Fruit fly (Drosophila melanogaster): ENCODE results near the gene abd-A.

The abd-A gene

DNA sequence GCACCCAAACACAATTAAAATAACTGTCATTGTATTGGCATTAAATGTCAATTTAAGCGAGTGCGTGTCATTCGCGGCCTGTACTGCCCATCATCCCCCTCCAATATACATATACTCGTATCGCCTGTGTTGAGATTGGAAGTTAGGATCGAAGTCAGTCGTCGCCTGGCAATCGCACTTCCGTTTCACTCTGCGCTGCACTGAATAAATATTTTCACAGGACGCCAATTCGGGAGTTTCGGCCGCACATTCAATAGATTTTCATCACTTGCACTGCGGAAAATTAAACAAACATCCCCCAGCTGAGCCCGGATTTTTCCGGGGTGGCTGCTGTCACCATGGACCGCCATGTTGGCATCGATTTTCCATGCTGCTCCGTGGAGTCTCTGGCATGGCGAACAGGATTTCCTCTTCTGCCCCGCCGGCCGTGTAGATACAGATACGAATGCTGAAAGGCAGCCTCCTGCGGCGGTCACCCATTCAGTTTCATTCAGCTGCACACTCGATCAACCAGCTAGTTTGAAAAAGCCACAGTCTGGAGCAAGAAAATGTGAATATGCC, 46.6 kb downstream of the abd-A start (continued):
- TF ChIP-seq lov (optimal IDR thresholded peaks at IDR 0.05): no peak
- TF ChIP-seq lov (GFP tag; IDR thresholded peaks at IDR 0.05): 0 out of 3 replicates have a peak, but pooled peaks have one; percentile 29
- peak; percentile 76 for TF ChIP-seq phol (tag; optimal IDR thresholded peaks at IDR 0.05)
- TF ChIP-seq ATbp (GFP tag; optimal IDR thresholded peaks at IDR 0.05): no peak
- TF ChIP-seq org-1 (GFP tag; optimal IDR thresholded peaks at IDR 0.05): no peak
- TF ChIP-seq chm (GFP tag; IDR thresholded peaks at IDR 0.05): 0 out of 2 replicates have a peak, but pooled peaks have one; percentile 15
- TF ChIP-seq Tbp (GFP tag; optimal IDR thresholded peaks at IDR 0.05): no peak
- no peak for TF ChIP-seq CG10321 (GFP tag; IDR thresholded peaks at IDR 0.05)
- no peak for TF ChIP-seq fu2 (GFP tag; optimal IDR thresholded peaks at IDR 0.05)

DNA sequence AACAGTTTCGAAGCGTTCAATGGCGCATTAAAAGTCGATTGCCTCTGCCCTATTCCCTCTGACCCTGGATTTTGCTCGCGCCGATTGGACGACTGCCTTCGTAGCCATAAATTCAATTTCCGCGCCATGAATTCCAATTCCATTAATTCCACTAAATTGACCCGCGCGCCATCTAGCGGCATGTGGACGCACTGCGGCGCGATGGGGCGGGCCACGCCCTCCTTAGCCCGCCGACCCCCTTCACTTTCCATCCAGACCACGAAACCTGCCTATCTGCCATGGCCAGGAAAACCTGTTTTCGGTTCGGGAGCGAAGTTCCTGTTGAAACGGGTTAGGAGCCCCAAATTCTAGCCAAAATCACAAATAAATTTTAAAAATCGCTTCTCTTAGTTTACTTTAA, 47.4 kb downstream of the abd-A start:
- peak; percentile 60 for TF ChIP-seq HLHmδ (GFP tag; optimal IDR thresholded peaks at IDR 0.05)
- peak; percentile 24 for TF ChIP-seq CG10431 (GFP tag; optimal IDR thresholded peaks at IDR 0.05)
- TF ChIP-seq Lim3 (GFP tag; IDR thresholded peaks at IDR 0.05): no peak
- no peak for TF ChIP-seq CG3163 (GFP tag; optimal IDR thresholded peaks at IDR 0.05)
- TF ChIP-seq dimm (GFP tag; IDR thresholded peaks at IDR 0.05): no peak
- no peak for TF ChIP-seq Dek (tag; optimal IDR thresholded peaks at IDR 0.05)
- no peak for TF ChIP-seq CG17385 (GFP tag; optimal IDR thresholded peaks at IDR 0.05)
- no peak for TF ChIP-seq z (GFP tag; IDR thresholded peaks at IDR 0.05)
- TF ChIP-seq Ets65A (GFP tag): no peak
- TF ChIP-seq Hmr (GFP tag; optimal IDR thresholded peaks at IDR 0.05): no peak
- TF ChIP-seq CG16779 (GFP tag; IDR thresholded peaks at IDR 0.05): no peak
- TF ChIP-seq CG1602 (GFP tag; optimal IDR thresholded peaks at IDR 0.05): no peak
- no peak for TF ChIP-seq CG1792 (GFP tag; optimal IDR thresholded peaks at IDR 0.05)
- no peak for TF ChIP-seq sug (tag; optimal IDR thresholded peaks at IDR 0.05)
- TF ChIP-seq toy (GFP tag; IDR thresholded peaks at IDR 0.05): no peak
- no peak for TF ChIP-seq Oaz (GFP tag; IDR thresholded peaks at IDR 0.05)
- TF ChIP-seq gcm (GFP tag; optimal IDR thresholded peaks at IDR 0.05): no peak
- no peak for TF ChIP-seq tna (GFP tag; IDR thresholded peaks at IDR 0.05; ENCODE audit: partially characterized antibody)
- no peak for TF ChIP-seq trh (GFP tag; optimal IDR thresholded peaks at IDR 0.05)
- TF ChIP-seq CG10366 (GFP tag; IDR thresholded peaks at IDR 0.05): no peak
- TF ChIP-seq CHES-1-like (GFP tag; optimal IDR thresholded peaks at IDR 0.05): no peak
- no peak for TF ChIP-seq chinmo (GFP tag; IDR thresholded peaks at IDR 0.05; ENCODE audit: partially characterized antibody)
- TF ChIP-seq CG11398 (GFP tag; optimal IDR thresholded peaks at IDR 0.05): no peak
- no peak for TF ChIP-seq Mad (GFP tag; optimal IDR thresholded peaks at IDR 0.05)
- TF ChIP-seq Antp (GFP tag; optimal IDR thresholded peaks at IDR 0.05): no peak
- TF ChIP-seq Ada2b (GFP tag; IDR thresholded peaks at IDR 0.05): no peak
- no peak for TF ChIP-seq CG31224 (GFP tag; IDR thresholded peaks at IDR 0.05)
- TF ChIP-seq lilli (GFP tag; optimal IDR thresholded peaks at IDR 0.05): no peak
- no peak for TF ChIP-seq CG3847 (GFP tag; IDR thresholded peaks at IDR 0.05)
- TF ChIP-seq ftz-f1 (GFP tag; optimal IDR thresholded peaks at IDR 0.05): no peak
- no peak for TF ChIP-seq gro (GFP tag; optimal IDR thresholded peaks at IDR 0.05)
- no peak for TF ChIP-seq sens (GFP tag)
- no peak for TF ChIP-seq CG34376 (GFP tag; optimal IDR thresholded peaks at IDR 0.05)
- TF ChIP-seq row (GFP tag; IDR thresholded peaks at IDR 0.05): no peak
- no peak for TF ChIP-seq odd (GFP tag; optimal IDR thresholded peaks at IDR 0.05)
- TF ChIP-seq Scr (GFP tag; IDR thresholded peaks at IDR 0.05; ENCODE audit: partially characterized antibody): no peak
- no peak for TF ChIP-seq Six4 (GFP tag; optimal IDR thresholded peaks at IDR 0.05)
- TF ChIP-seq Xrp1 (GFP tag; IDR thresholded peaks at IDR 0.05): 0 out of 2 replicates have a peak, but pooled peaks have one; percentile 14
- TF ChIP-seq CG8388 (GFP tag; optimal IDR thresholded peaks at IDR 0.05): no peak
- no peak for TF ChIP-seq CG4707 (GFP tag; optimal IDR thresholded peaks at IDR 0.05)
- peak; percentile 94 for TF ChIP-seq CG3065 (GFP tag; optimal IDR thresholded peaks at IDR 0.05)
- TF ChIP-seq Dll (GFP tag; IDR thresholded peaks at IDR 0.05; ENCODE audit: partially characterized antibody): no peak
- TF ChIP-seq otp (GFP tag; IDR thresholded peaks at IDR 0.05): peak; percentile 26; the same call in 1 of the 3 replicates
